Fruit fly (Drosophila melanogaster): ENCODE measurements around the gene CG5946.

CG5946 gene

dm6 chr3L:11822446-11823334 lies 615 bp upstream of the CG5946 start, which contains the start of gene RpL10Ab (continued):
- TF ChIP-seq hkb (optimal IDR thresholded peaks at IDR 0.05) (no peak), hkb (GFP tag; IDR thresholded peaks at IDR 0.05) (no peak), Dfd (GFP tag; optimal IDR thresholded peaks at IDR 0.05) (no peak), CG12155 (GFP tag; optimal IDR thresholded peaks at IDR 0.05) (peak; percentile 17), CG13894 (tag; optimal IDR thresholded peaks at IDR 0.05) (peak; percentile 75), mam (GFP tag; optimal IDR thresholded peaks at IDR 0.05) (peak; percentile 39), tna (GFP tag; IDR thresholded peaks at IDR 0.05; ENCODE audit: partially characterized antibody) (peak; percentile 72), Deaf1 (tag; optimal IDR thresholded peaks at IDR 0.05) (no peak), sob (GFP tag; IDR thresholded peaks at IDR 0.05) (peak; percentile 66), Adf1 (GFP tag; IDR thresholded peaks at IDR 0.05) (no peak; the same call in 1 of the 2 replicates), Lpt (GFP tag; optimal IDR thresholded peaks at IDR 0.05) (no peak), CG1024 (GFP tag; IDR thresholded peaks at IDR 0.05) (peak; percentile 60; the same call in 1 of the 2 replicates), CG11456 (GFP tag; IDR thresholded peaks at IDR 0.05) (peak; percentile 89), CG11085 (GFP tag; IDR thresholded peaks at IDR 0.05) (peak; percentile 61), odd (GFP tag; optimal IDR thresholded peaks at IDR 0.05) (peak; percentile 37), NC2β (GFP tag; optimal IDR thresholded peaks at IDR 0.05) (peak; percentile 57), p53 (GFP tag; optimal IDR thresholded peaks at IDR 0.05) (no peak), sens (GFP tag) (peak; percentile 83), CG31365 (tag; optimal IDR thresholded peaks at IDR 0.05) (peak; percentile 45), CG3995 (GFP tag; optimal IDR thresholded peaks at IDR 0.05) (peak; percentile 46), B-H2 (GFP tag; optimal IDR thresholded peaks at IDR 0.05) (peak; percentile 84), Scr (GFP tag; IDR thresholded peaks at IDR 0.05; ENCODE audit: partially characterized antibody) (peak; percentile 84), Asciz (GFP tag; optimal IDR thresholded peaks at IDR 0.05) (peak; percentile 27), CG11398 (GFP tag; optimal IDR thresholded peaks at IDR 0.05) (peak; percentile 2), az2 (GFP tag; optimal IDR thresholded peaks at IDR 0.05) (peak; percentile 48), Mad (GFP tag; optimal IDR thresholded peaks at IDR 0.05) (peak; percentile 7), Drgx (GFP tag; IDR thresholded peaks at IDR 0.05) (peak; percentile 21; the same call in 1 of the 2 replicates), CG1792 (GFP tag; optimal IDR thresholded peaks at IDR 0.05) (no peak), lbe (GFP tag; optimal IDR thresholded peaks at IDR 0.05) (peak; percentile 45), amos (GFP tag; IDR thresholded peaks at IDR 0.05; ENCODE audit: partially characterized antibody) (peak; percentile 94), sr (GFP tag; IDR thresholded peaks at IDR 0.05) (peak; percentile 84), CG8281 (tag; optimal IDR thresholded peaks at IDR 0.05) (no peak), btn (GFP tag; optimal IDR thresholded peaks at IDR 0.05) (no peak), CG17829 (tag; optimal IDR thresholded peaks at IDR 0.05) (peak; percentile 63), HmgD (GFP tag; optimal IDR thresholded peaks at IDR 0.05) (no peak), CG4730 (GFP tag; IDR thresholded peaks at IDR 0.05) (0 out of 2 replicates have a peak, but pooled peaks have one; percentile 9), CG11723 (GFP tag; optimal IDR thresholded peaks at IDR 0.05) (peak; percentile 44), HLH4C (GFP tag; IDR thresholded peaks at IDR 0.05; ENCODE audit: partially characterized antibody) (peak; percentile 75), MTF-1 (GFP tag; optimal IDR thresholded peaks at IDR 0.05; ENCODE audit: borderline replicate concordance) (peak; percentile 95), pzg (GFP tag; optimal IDR thresholded peaks at IDR 0.05) (peak; percentile 47), wdn (GFP tag; IDR thresholded peaks at IDR 0.05) (peak; percentile 69), Hmr (GFP tag; optimal IDR thresholded peaks at IDR 0.05) (peak; percentile 68), NfI (GFP tag; optimal IDR thresholded peaks at IDR 0.05) (peak; percentile 79), wek (GFP tag; optimal IDR thresholded peaks at IDR 0.05) (peak; percentile 93), Spps (tag; optimal IDR thresholded peaks at IDR 0.05) (no peak), CG8924 (tag; optimal IDR thresholded peaks at IDR 0.05) (peak; percentile 76), CG31224 (GFP tag; IDR thresholded peaks at IDR 0.05) (peak; percentile 18; the same call in 1 of the 2 replicates), CHES-1-like (GFP tag; optimal IDR thresholded peaks at IDR 0.05) (peak; percentile 2), CG2875 (GFP tag; optimal IDR thresholded peaks at IDR 0.05) (peak; percentile 39)

Data from whole organism, embryonic.